Worm (Caenorhabditis elegans): Measurements from ENCODE around the gene prmn-1.

DNA sequence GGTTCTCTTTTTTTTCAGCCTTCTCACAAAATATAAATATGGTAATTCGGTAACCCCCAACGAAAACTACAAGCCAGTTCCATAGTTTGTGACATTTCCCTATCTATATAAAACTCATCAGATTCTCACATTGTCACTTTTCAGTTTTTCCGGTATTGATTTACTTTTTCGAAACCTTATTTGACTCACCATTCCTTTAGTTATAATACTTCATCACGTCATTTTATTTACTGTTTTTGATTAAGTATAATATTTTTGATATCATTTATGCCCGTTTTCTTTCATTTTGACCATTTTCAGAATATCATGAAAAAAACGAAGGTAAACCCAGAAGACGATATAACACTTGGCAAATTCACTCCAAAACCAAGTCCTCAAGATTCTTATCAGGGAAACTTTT, 33.0 kb upstream of the prmn-1 start, which contains the start of gene pgp-3:
- TF ChIP-seq dao-5 (tag; optimal IDR thresholded peaks at IDR 0.05) = no peak
- TF ChIP-seq him-1 (tag; optimal IDR thresholded peaks at IDR 0.05) = no peak
- TF ChIP-seq W03F9.2 (tag; optimal IDR thresholded peaks at IDR 0.05) = no peak
